Worm (Caenorhabditis elegans): ENCODE data around the gene cdf-2.

The cdf-2 gene

ce11 chrX:12454290-12454795 is 12.4 kb downstream of the cdf-2 start, which contains the start of the genes T18D3.9 and T18D3.1:
Gene T18D3.9, minus strand, starts transcription at chrX:12454457.
Gene T18D3.1, plus strand, starts transcription at chrX:12454745.
- TF ChIP-seq nhr-11 (tag; optimal IDR thresholded peaks at IDR 0.05) (no peak), lsy-12 (tag; optimal IDR thresholded peaks at IDR 0.05) (no peak), nhr-237 (tag; optimal IDR thresholded peaks at IDR 0.05) (no peak), lin-15B (tag; optimal IDR thresholded peaks at IDR 0.05) (peak; percentile 60), pqm-1 (tag; optimal IDR thresholded peaks at IDR 0.05) (peak; percentile 39), pha-4 (tag; optimal IDR thresholded peaks at IDR 0.05) (peak; percentile 85), zag-1 (tag; optimal IDR thresholded peaks at IDR 0.05) (no peak), hmg-11 (tag; optimal IDR thresholded peaks at IDR 0.05) (peak; percentile 53), nhr-43 (tag; optimal IDR thresholded peaks at IDR 0.05; ENCODE audit: poor library complexity, severe bottlenecking) (peak; percentile 41), nhr-67 (tag; optimal IDR thresholded peaks at IDR 0.05) (no peak), elt-3 (tag; optimal IDR thresholded peaks at IDR 0.05) (no peak), elt-2 (tag; optimal IDR thresholded peaks at IDR 0.05) (peak; percentile 33), nfya-1 (tag; optimal IDR thresholded peaks at IDR 0.05; ENCODE audit: insufficient read depth) (peak; percentile 51), ceh-28 (tag; optimal IDR thresholded peaks at IDR 0.05) (peak; percentile 9), mml-1 (tag; optimal IDR thresholded peaks at IDR 0.05) (no peak), lin-39 (tag; optimal IDR thresholded peaks at IDR 0.05) (peak; percentile 58), nhr-23 (tag; optimal IDR thresholded peaks at IDR 0.05) (peak; percentile 83), nhr-25 (tag; optimal IDR thresholded peaks at IDR 0.05) (peak; percentile 67), egl-5 (tag; optimal IDR thresholded peaks at IDR 0.05) (peak; percentile 8), nhr-28 (tag; optimal IDR thresholded peaks at IDR 0.05) (no peak), ztf-11 (tag; optimal IDR thresholded peaks at IDR 0.05) (no peak), ceh-16 (tag; optimal IDR thresholded peaks at IDR 0.05) (no peak)

ce11 chrX:12452143-12452570 is 14.6 kb downstream of the cdf-2 start:
- TF ChIP-seq hmg-11 (tag; optimal IDR thresholded peaks at IDR 0.05) = peak; percentile 37
- TF ChIP-seq lin-15B (tag; optimal IDR thresholded peaks at IDR 0.05) = peak; percentile 34
- no peak for TF ChIP-seq nhr-23 (tag; optimal IDR thresholded peaks at IDR 0.05)
- TF ChIP-seq lin-39 (tag; optimal IDR thresholded peaks at IDR 0.05) = peak; percentile 74
- TF ChIP-seq nfya-1 (tag; optimal IDR thresholded peaks at IDR 0.05; ENCODE audit: insufficient read depth) = peak; percentile 49
- no peak for TF ChIP-seq R02D3.7 (tag; optimal IDR thresholded peaks at IDR 0.05)
- TF ChIP-seq pha-4 (tag; optimal IDR thresholded peaks at IDR 0.05) = peak; percentile 3
- TF ChIP-seq ceh-82 (tag; optimal IDR thresholded peaks at IDR 0.05) = no peak
- peak; percentile 28 for TF ChIP-seq egl-5 (tag; optimal IDR thresholded peaks at IDR 0.05)

- TF ChIP-seq ceh-16 (tag; optimal IDR thresholded peaks at IDR 0.05) = no peak
- TF ChIP-seq nhr-23 (tag; optimal IDR thresholded peaks at IDR 0.05) = no peak
- TF ChIP-seq daf-12 (tag; optimal IDR thresholded peaks at IDR 0.05) = no peak
- no peak for TF ChIP-seq fkh-10 (GFP tag; optimal IDR thresholded peaks at IDR 0.05)
Measured at ce11 chrX:12451258-12451657, 15.5 kb downstream of the cdf-2 start.

- TF ChIP-seq nfya-1 (tag; optimal IDR thresholded peaks at IDR 0.05; ENCODE audit: insufficient read depth) (peak; percentile 34), nhr-76 (tag; optimal IDR thresholded peaks at IDR 0.05) (no peak), nhr-67 (tag; optimal IDR thresholded peaks at IDR 0.05) (no peak), jun-1 (tag; optimal IDR thresholded peaks at IDR 0.05) (no peak), snpc-4 (tag; optimal IDR thresholded peaks at IDR 0.05) (no peak), unc-62 (GFP tag; optimal IDR thresholded peaks at IDR 0.05) (no peak), nhr-11 (tag; optimal IDR thresholded peaks at IDR 0.05) (no peak), ceh-9 (tag; optimal IDR thresholded peaks at IDR 0.05) (no peak), lin-15B (tag; optimal IDR thresholded peaks at IDR 0.05) (peak; percentile 31), ztf-11 (tag; optimal IDR thresholded peaks at IDR 0.05) (no peak), nhr-237 (tag; optimal IDR thresholded peaks at IDR 0.05) (no peak), aly-2 (tag; optimal IDR thresholded peaks at IDR 0.05) (no peak), R02D3.7 (tag; optimal IDR thresholded peaks at IDR 0.05) (no peak), pqm-1 (tag; optimal IDR thresholded peaks at IDR 0.05) (no peak), nhr-25 (tag; optimal IDR thresholded peaks at IDR 0.05) (no peak), tbx-2 (tag; optimal IDR thresholded peaks at IDR 0.05) (no peak), lsy-12 (tag; optimal IDR thresholded peaks at IDR 0.05) (no peak), elt-2 (tag; optimal IDR thresholded peaks at IDR 0.05) (peak; percentile 22), nhr-43 (tag; optimal IDR thresholded peaks at IDR 0.05; ENCODE audit: poor library complexity, severe bottlenecking) (no peak), hmg-11 (tag; optimal IDR thresholded peaks at IDR 0.05) (peak; percentile 52), ceh-82 (tag; optimal IDR thresholded peaks at IDR 0.05) (no peak), ztf-4 (tag; optimal IDR thresholded peaks at IDR 0.05) (no peak)
Measured at ce11 chrX:12449262-12449942, 17.3 kb downstream of the cdf-2 start, which contains the start of gene T18D3.6. Gene T18D3.6, plus strand, starts transcription at chrX:12449892.
